Worm (Caenorhabditis elegans) whole organism, mixed stage, embryonic: ENCODE data around the gene W06B4.1.

Source experiments
- drap-1 ChIP-seq: fragments of 200-800 bp; sonication (Bioruptor generic); optimal IDR thresholded peaks from 3 replicates; lab custom pipeline; 2018; ENCODE audit warnings: mild to moderate bottlenecking, missing genetic modification characterization, missing compliant biosample characterization
- mab-5 ChIP-seq: fragments of 150-350 bp; optimal IDR thresholded peaks from 2 replicates; lab custom pipeline; 2014; ENCODE audit warnings: missing biosample characterization, missing genetic modification characterization
- pha-4 ChIP-seq: fragments of 150-350 bp; optimal IDR thresholded peaks from 2 replicates; lab custom pipeline; 2018; ENCODE audit warnings: missing biosample characterization, missing genetic modification reagents, missing genetic modification characterization
- snpc-4 ChIP-seq: fragments of 150-350 bp; optimal IDR thresholded peaks from 2 replicates; lab custom pipeline; 2014; ENCODE audit warnings: missing biosample characterization, missing genetic modification characterization
- sptf-1 ChIP-seq: sonication (generic microtip); optimal IDR thresholded peaks from 2 replicates; lab custom pipeline; 2017; ENCODE audit warnings: mild to moderate bottlenecking, missing genetic modification characterization, moderate library complexity, missing compliant biosample characterization
- ztf-11 ChIP-seq: fragments of 150-350 bp; optimal IDR thresholded peaks from 2 replicates; lab custom pipeline; 2014; ENCODE audit warnings: missing biosample characterization, missing genetic modification characterization

DNA sequence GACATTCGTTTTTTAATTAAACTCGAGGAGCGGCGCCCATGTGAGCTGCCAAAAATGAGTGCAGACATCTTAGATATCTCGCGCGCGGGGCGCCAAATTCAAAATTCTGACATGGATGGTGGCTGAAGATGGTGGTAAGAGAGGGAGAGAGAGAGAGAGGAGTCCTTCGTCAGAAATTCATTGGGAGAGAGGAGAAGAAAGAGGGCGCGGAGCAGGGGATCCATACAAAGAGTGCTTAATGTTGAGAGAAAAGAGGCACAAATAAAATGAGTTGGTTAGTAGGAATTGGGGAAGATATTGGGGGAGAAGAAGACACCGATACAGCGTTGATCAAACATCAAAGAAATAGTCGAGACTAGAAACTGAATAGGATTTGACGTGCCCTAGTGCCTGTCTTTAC lies 17.9 kb upstream of the W06B4.1 start:
- TF ChIP-seq drap-1 (GFP tag; lab: Kevin White, UChicago) (no peak), pha-4 (no peak), mab-5 (tag; lab: Kevin White, UChicago) (no peak), snpc-4 (tag; lab: Kevin White, UChicago) (no peak), ztf-11 (tag; lab: Kevin White, UChicago) (no peak), sptf-1 (tag; lab: Kevin White, UChicago) (no peak)
